Worm (Caenorhabditis elegans) whole organism, early embryonic: Measurements from ENCODE around the gene fbxb-3.

Experiments used
- F13C5.2 ChIP-seq: sonication (generic microtip); optimal IDR thresholded peaks from 2 replicates; lab custom pipeline; 2017; ENCODE audit warnings: mild to moderate bottlenecking, missing genetic modification characterization, inconsistent platforms, missing compliant biosample characterization
- aly-1 ChIP-seq: sonication (generic microtip); optimal IDR thresholded peaks from 2 replicates; lab custom pipeline; 2016; ENCODE audit warnings: missing genetic modification characterization, missing compliant biosample characterization
- ama-1 ChIP-seq: fragments of 150-350 bp; optimal IDR thresholded peaks from 2 replicates; lab custom pipeline; 2014
- ceh-13 ChIP-seq: fragments of 200-800 bp; sonication (Bioruptor generic); optimal IDR thresholded peaks from 2 replicates; lab custom pipeline; 2018; ENCODE audit warnings: mild to moderate bottlenecking, missing genetic modification characterization, missing compliant biosample characterization
- ceh-36 ChIP-seq: sonication (generic microtip); optimal IDR thresholded peaks from 2 replicates; lab custom pipeline; 2016; ENCODE audit warnings: missing genetic modification characterization, inconsistent platforms, missing compliant biosample characterization
- ets-7 ChIP-seq: sonication (generic microtip); optimal IDR thresholded peaks from 2 replicates; lab custom pipeline; 2016; ENCODE audit warnings: missing genotype, missing genetic modification characterization, missing compliant biosample characterization
- flt-1 ChIP-seq: fragments of 200-800 bp; sonication (Bioruptor generic); IDR thresholded peaks from 2 replicates; pipeline ENCODE4 v1.3.6; 2022; ENCODE audit warnings: missing genetic modification characterization, missing compliant biosample characterization
- hmbx-1 ChIP-seq: sonication (generic microtip); optimal IDR thresholded peaks from 2 replicates; lab custom pipeline; 2016; ENCODE audit warnings: mild to moderate bottlenecking, missing genetic modification characterization, missing compliant biosample characterization
- pes-1 ChIP-seq: fragments of 200-800 bp; sonication (Bioruptor generic); IDR thresholded peaks from 2 replicates; pipeline ENCODE4 v1.3.6; 2022; ENCODE audit warnings: missing genetic modification reagents, missing genetic modification characterization, missing compliant biosample characterization
- sea-1 ChIP-seq: fragments of 200-800 bp; sonication (Bioruptor generic); conservative IDR thresholded peaks from 2 replicates; pipeline ENCODE4 v1.3.6; 2022; ENCODE audit warnings: missing genetic modification characterization, missing compliant biosample characterization
- tra-4 ChIP-seq: sonication (generic microtip); optimal IDR thresholded peaks from 2 replicates; lab custom pipeline; 2017; ENCODE audit warnings: missing genetic modification characterization, missing compliant biosample characterization

ce11 chrIV:11799240-11799639 is 39.5 kb upstream of the fbxb-3 start:
- TF ChIP-seq ama-1 (no peak), sea-1 (no peak), ets-7 (tag; lab: Kevin White, UChicago) (no peak), ceh-13 (GFP tag; lab: Kevin White, UChicago) (no peak), ceh-36 (tag; lab: Kevin White, UChicago) (no peak), aly-1 (no peak), hmbx-1 (tag; lab: Kevin White, UChicago) (no peak), tra-4 (tag; lab: Kevin White, UChicago) (no peak), flt-1 (GFP tag; lab: Robert Waterston, UW) (no peak), F13C5.2 (tag; lab: Kevin White, UChicago) (no peak), pes-1 (no peak)
